Fruit fly (Drosophila melanogaster) whole organism, pupa: ENCODE results near the gene CalpB.

ENCODE experiments used
- CG10348 ChIP-seq: fragments of 200-800 bp; sonication (Bioruptor generic); IDR thresholded peaks from 2 replicates; pipeline ENCODE4 v1.3.6; 2022; ENCODE audit warnings: missing biosample characterization, missing genetic modification characterization
- CG12605 ChIP-seq: fragments of 200-800 bp; sonication (Bioruptor generic); IDR thresholded peaks from 2 replicates; pipeline ENCODE4 v1.3.6; 2022; ENCODE audit warnings: missing biosample characterization, missing genetic modification characterization
- CG13204 ChIP-seq: fragments of 200-800 bp; sonication (Bioruptor generic); optimal IDR thresholded peaks from 2 replicates; lab custom pipeline; 2018; ENCODE audit warnings: missing biosample characterization, mild to moderate bottlenecking, missing genetic modification characterization, moderate library complexity
- CG14655 ChIP-seq: fragments of 200-800 bp; sonication (Bioruptor generic); optimal IDR thresholded peaks from 3 replicates; lab custom pipeline; 2017; ENCODE audit warnings: mild to moderate bottlenecking, missing biosample characterization, missing genetic modification reagents, missing genetic modification characterization
- CG15710 ChIP-seq: fragments of 200-800 bp; sonication (Bioruptor generic); optimal IDR thresholded peaks from 2 replicates; lab custom pipeline; 2018; ENCODE audit warnings: missing biosample characterization, mild to moderate bottlenecking, missing genetic modification characterization, moderate library complexity
- CG17806 ChIP-seq: fragments of 200-800 bp; sonication (Bioruptor generic); optimal IDR thresholded peaks from 2 replicates; lab custom pipeline; 2018; ENCODE audit warnings: missing biosample characterization, mild to moderate bottlenecking, missing genetic modification characterization, moderate library complexity
- CG32121 ChIP-seq: fragments of 200-800 bp; sonication (Bioruptor generic); IDR thresholded peaks from 2 replicates; pipeline ENCODE4 v1.3.6; 2022; ENCODE audit warnings: missing biosample characterization, missing genetic modification characterization
- CG34367 ChIP-seq: fragments of 200-800 bp; sonication (Bioruptor generic); optimal IDR thresholded peaks from 2 replicates; lab custom pipeline; 2018; ENCODE audit warnings: missing biosample characterization, mild to moderate bottlenecking, missing genetic modification characterization
- CG4496 ChIP-seq: fragments of 200-800 bp; sonication (Bioruptor generic); IDR thresholded peaks from 3 replicates; pipeline ENCODE4 v1.3.6; 2022; ENCODE audit warnings: missing biosample characterization, missing genetic modification characterization
- CG8159 ChIP-seq: fragments of 200-800 bp; sonication (Bioruptor generic); optimal IDR thresholded peaks from 3 replicates; lab custom pipeline; 2018; ENCODE audit warnings: missing biosample characterization, mild to moderate bottlenecking, missing genetic modification characterization, moderate library complexity
- CG8301 ChIP-seq: fragments of 200-800 bp; sonication (Bioruptor generic); optimal IDR thresholded peaks from 2 replicates; lab custom pipeline; 2018; ENCODE audit warnings: missing biosample characterization, mild to moderate bottlenecking, missing genetic modification characterization
- CG9948 ChIP-seq: fragments of 200-800 bp; sonication (Bioruptor generic); optimal IDR thresholded peaks from 2 replicates; lab custom pipeline; 2018; ENCODE audit warnings: missing biosample characterization, mild to moderate bottlenecking, missing genetic modification characterization, moderate library complexity
- D1 ChIP-seq: fragments of 200-800 bp; sonication (Bioruptor generic); optimal IDR thresholded peaks from 2 replicates; lab custom pipeline; 2018; ENCODE audit warnings: missing biosample characterization, mild to moderate bottlenecking, missing genetic modification characterization, moderate library complexity
- EcR ChIP-seq: fragments of 200-800 bp; sonication (Bioruptor generic); optimal IDR thresholded peaks from 3 replicates; lab custom pipeline; 2019; ENCODE audit warnings: missing biosample characterization, missing genetic modification characterization, mild to moderate bottlenecking, moderate library complexity, missing genetic modification reagents
- Ets98B ChIP-seq: fragments of 200-800 bp; sonication (Bioruptor generic); IDR thresholded peaks from 2 replicates; pipeline ENCODE4 v1.3.6; 2022; ENCODE audit warnings: missing biosample characterization, missing genetic modification characterization
- Pif1A ChIP-seq: fragments of 200-800 bp; sonication (Bioruptor generic); optimal IDR thresholded peaks from 3 replicates; lab custom pipeline; 2016; ENCODE audit warnings: missing biosample characterization, missing genetic modification characterization
- Pif1B ChIP-seq: fragments of 200-800 bp; sonication (Bioruptor generic); optimal IDR thresholded peaks from 3 replicates; lab custom pipeline; 2016; ENCODE audit warnings: missing biosample characterization, missing genetic modification characterization
- Snoo ChIP-seq: fragments of 200-800 bp; sonication (Bioruptor generic); optimal IDR thresholded peaks from 3 replicates; lab custom pipeline; 2017; ENCODE audit warnings: missing biosample characterization, mild to moderate bottlenecking, missing genetic modification characterization, inconsistent platforms
- fd96Ca ChIP-seq: fragments of 200-800 bp; sonication (Bioruptor generic); IDR thresholded peaks from 3 replicates; pipeline ENCODE4 v1.3.6; 2022; ENCODE audit warnings: missing biosample characterization, missing genetic modification characterization
- gl ChIP-seq: fragments of 200-800 bp; sonication (Bioruptor generic); optimal IDR thresholded peaks from 2 replicates; lab custom pipeline; 2018; ENCODE audit warnings: missing biosample characterization, mild to moderate bottlenecking, missing genetic modification characterization
- rn ChIP-seq: fragments of 200-800 bp; sonication (Bioruptor generic); IDR thresholded peaks from 2 replicates; pipeline ENCODE4 v1.3.6; 2022; ENCODE audit warnings: missing biosample characterization, missing genetic modification characterization

The CalpB gene

DNA sequence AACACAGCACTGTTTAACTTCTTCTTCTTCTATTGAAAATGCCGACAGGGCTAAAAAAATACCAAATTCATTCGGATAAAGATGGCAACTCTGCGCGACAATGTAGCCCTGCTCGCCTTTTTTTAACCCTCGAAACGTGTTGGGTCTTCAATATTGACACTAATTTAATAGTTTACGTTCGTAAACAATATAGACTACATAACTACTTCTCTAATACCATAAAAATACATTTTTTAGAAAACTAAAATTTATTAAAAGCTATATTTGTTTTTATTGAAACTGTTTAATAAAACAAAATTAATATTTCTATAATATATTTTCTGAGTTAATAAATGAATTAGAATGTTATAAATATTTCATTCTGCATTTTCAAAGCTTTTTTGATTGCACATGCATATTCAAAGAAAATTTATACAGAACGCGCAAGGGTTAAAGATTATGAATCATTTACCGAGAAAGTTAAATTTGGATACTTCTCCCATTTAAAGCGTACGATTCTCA, at the start of gene CalpB, which contains the start of gene Taf2:
Gene CalpB (plus strand): TSS at position 133 of the 501 bp plus-strand sequence.
Gene Taf2 (minus strand): TSS at position 54 of the 501 bp plus-strand sequence.
- TF ChIP-seq CG14655 (peak; percentile 90), CG15710 (tag; lab: Kevin White, UChicago) (peak; percentile 92), CG10348 (GFP tag; lab: Robert Waterston, UW) (no peak), gl (tag; lab: Kevin White, UChicago) (peak; percentile 48), Pif1B (no peak), CG17806 (tag; lab: Kevin White, UChicago) (peak; percentile 88), CG12605 (GFP tag; lab: Robert Waterston, UW) (peak; percentile 44; the same call in 1 of the 2 replicates), D1 (tag; lab: Kevin White, UChicago) (peak; percentile 93), CG32121 (GFP tag; lab: Robert Waterston, UW) (peak; percentile 80), CG9948 (peak; percentile 94), Pif1A (GFP tag; lab: Kevin White, UChicago) (no peak), CG4496 (GFP tag; lab: Robert Waterston, UW) (peak; percentile 75), fd96Ca (GFP tag; lab: Robert Waterston, UW) (peak; percentile 28; the same call in 1 of the 3 replicates), Ets98B (GFP tag; lab: Robert Waterston, UW) (peak; percentile 67), CG8159 (tag; lab: Kevin White, UChicago) (peak; percentile 97), rn (GFP tag; lab: Robert Waterston, UW) (0 out of 2 replicates have a peak, but pooled peaks have one; percentile 43), CG8301 (tag; lab: Kevin White, UChicago) (peak; percentile 84), Snoo (peak; percentile 84), CG13204 (GFP tag; lab: Kevin White, UChicago) (no peak), CG34367 (tag; lab: Kevin White, UChicago) (peak; percentile 66), EcR (GFP tag; lab: Kevin White, UChicago) (no peak)

DNA sequence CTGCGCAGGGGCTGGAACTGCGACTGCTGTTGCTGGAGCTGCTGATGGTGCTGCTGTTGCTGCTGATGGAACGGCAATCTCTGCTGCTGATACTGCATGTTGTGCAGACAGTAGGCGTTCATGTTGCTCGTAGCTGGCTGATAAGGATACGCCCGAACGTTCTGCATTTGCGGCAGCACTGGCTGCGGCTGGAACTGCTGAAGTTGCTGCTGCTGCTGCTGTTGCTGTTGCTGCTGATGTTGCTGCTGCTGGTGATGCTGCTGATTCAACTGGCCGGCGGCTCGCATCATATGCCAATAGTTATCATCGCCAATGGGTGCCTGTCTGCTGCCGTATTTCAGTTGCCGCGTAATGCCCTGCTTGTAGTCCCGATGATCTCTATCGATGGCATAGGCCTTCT, 47.9 kb upstream of the CalpB start:
- TF ChIP-seq CG8301 (tag; lab: Kevin White, UChicago) (no peak), CG8159 (tag; lab: Kevin White, UChicago) (no peak), CG4496 (GFP tag; lab: Robert Waterston, UW) (no peak), CG14655 (no peak), Pif1A (GFP tag; lab: Kevin White, UChicago) (no peak), rn (GFP tag; lab: Robert Waterston, UW) (no peak), D1 (tag; lab: Kevin White, UChicago) (no peak), CG13204 (GFP tag; lab: Kevin White, UChicago) (no peak), Snoo (no peak), fd96Ca (GFP tag; lab: Robert Waterston, UW) (no peak)
- TF ChIP-seq, all 21 proteins: peak for 0

DNA sequence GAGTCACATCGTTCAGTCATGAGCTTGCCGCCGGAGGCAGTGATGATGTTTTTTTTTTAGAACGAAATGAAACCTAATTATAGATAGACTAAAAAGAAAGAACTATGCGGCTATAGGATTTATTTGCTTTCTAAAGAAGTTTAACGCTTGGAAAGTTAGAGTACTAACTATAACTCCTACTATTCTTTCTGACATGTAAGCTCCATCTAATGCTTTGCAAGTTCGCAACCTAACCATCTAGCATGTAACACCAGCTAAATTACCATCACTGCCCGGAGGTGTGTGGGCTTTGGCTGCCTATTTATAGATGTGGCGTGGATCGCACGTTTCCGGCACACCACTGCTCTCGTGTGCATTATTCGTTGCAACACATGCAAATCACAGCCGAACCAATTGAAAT, 46.5 kb upstream of the CalpB start:
- no peak for TF ChIP-seq rn (GFP tag; lab: Robert Waterston, UW)
- TF ChIP-seq CG8301 (tag; lab: Kevin White, UChicago), result no peak

- TF ChIP-seq rn (GFP tag; lab: Robert Waterston, UW) (no peak), EcR (GFP tag; lab: Kevin White, UChicago) (peak; percentile 26), CG4496 (GFP tag; lab: Robert Waterston, UW) (no peak), CG14655 (no peak), CG15710 (tag; lab: Kevin White, UChicago) (no peak), Pif1B (no peak), D1 (tag; lab: Kevin White, UChicago) (no peak), CG8301 (tag; lab: Kevin White, UChicago) (no peak), gl (tag; lab: Kevin White, UChicago) (no peak)
These were observed 42.5 kb upstream of the CalpB start for dm6 chr3L:9845980-9846538.

dm6 chr3L:9846577-9847342, 41.8 kb upstream of the CalpB start:
- TF ChIP-seq CG8301 (tag; lab: Kevin White, UChicago), result peak; percentile 29
- peak; percentile 24 for TF ChIP-seq CG13204 (GFP tag; lab: Kevin White, UChicago)
- TF ChIP-seq CG8159 (tag; lab: Kevin White, UChicago), result peak; percentile 26
- no peak for TF ChIP-seq Snoo
- TF ChIP-seq CG4496 (GFP tag; lab: Robert Waterston, UW), result 0 out of 3 replicates have a peak, but pooled peaks have one; percentile 25
- peak; percentile 28 for TF ChIP-seq CG34367 (tag; lab: Kevin White, UChicago)
- peak; percentile 44 for TF ChIP-seq gl (tag; lab: Kevin White, UChicago)
- TF ChIP-seq D1 (tag; lab: Kevin White, UChicago), result no peak
- peak; percentile 33 for TF ChIP-seq EcR (GFP tag; lab: Kevin White, UChicago)
- TF ChIP-seq, all 21 proteins: peak for 7
